Fruit fly (Drosophila melanogaster) whole organism, embryonic: ENCODE results near the gene Kyat.

Source experiments
- ATbp ChIP-seq: fragments of 200-800 bp; sonication (Bioruptor generic); optimal IDR thresholded peaks from 2 replicates; lab custom pipeline; 2017; ENCODE audit warnings: missing biosample characterization, mild to moderate bottlenecking, missing genetic modification characterization, missing genetic modification reagents
- B-H2 ChIP-seq: fragments of 200-800 bp; sonication (Bioruptor generic); optimal IDR thresholded peaks from 2 replicates; lab custom pipeline; 2018; ENCODE audit warnings: missing biosample characterization, mild to moderate bottlenecking, missing genetic modification characterization
- CG10979 ChIP-seq: fragments of 200-800 bp; sonication (Bioruptor generic); optimal IDR thresholded peaks from 2 replicates; lab custom pipeline; 2018; ENCODE audit warnings: missing biosample characterization, mild to moderate bottlenecking, missing genetic modification characterization, moderate library complexity
- CG11085 ChIP-seq: fragments of 200-800 bp; sonication (Bioruptor generic); IDR thresholded peaks from 2 replicates; pipeline ENCODE4 v1.3.6; 2022; ENCODE audit warnings: missing biosample characterization, missing genetic modification characterization
- CG11504 ChIP-seq: fragments of 200-800 bp; sonication (Bioruptor generic); optimal IDR thresholded peaks from 3 replicates; lab custom pipeline; 2019; ENCODE audit warnings: missing biosample characterization, mild to moderate bottlenecking, missing genetic modification characterization, moderate library complexity
- CG12219 ChIP-seq: fragments of 200-800 bp; sonication (Bioruptor generic); optimal IDR thresholded peaks from 3 replicates; lab custom pipeline; 2018; ENCODE audit warnings: missing biosample characterization, mild to moderate bottlenecking, missing genetic modification characterization
- CG12391 ChIP-seq: fragments of 200-800 bp; sonication (Bioruptor generic); optimal IDR thresholded peaks from 3 replicates; lab custom pipeline; 2018; ENCODE audit warnings: missing biosample characterization, mild to moderate bottlenecking, missing genetic modification characterization, moderate library complexity
- CG12659 ChIP-seq: fragments of 200-800 bp; sonication (Bioruptor generic); optimal IDR thresholded peaks from 3 replicates; lab custom pipeline; 2017; ENCODE audit warnings: mild to moderate bottlenecking, missing biosample characterization, missing genetic modification reagents, missing genetic modification characterization
- CG16863 ChIP-seq: fragments of 200-800 bp; sonication (Bioruptor generic); optimal IDR thresholded peaks from 3 replicates; lab custom pipeline; 2016; ENCODE audit warnings: missing biosample characterization, missing genetic modification characterization
- CG18619 ChIP-seq: fragments of 200-800 bp; sonication (Bioruptor generic); optimal IDR thresholded peaks from 3 replicates; lab custom pipeline; 2017; ENCODE audit warnings: missing biosample characterization, mild to moderate bottlenecking, missing genetic modification characterization
- CG2875 ChIP-seq: fragments of 200-800 bp; sonication (Bioruptor generic); optimal IDR thresholded peaks from 2 replicates; lab custom pipeline; 2017; ENCODE audit warnings: missing biosample characterization, mild to moderate bottlenecking, missing genetic modification characterization, missing genetic modification reagents
- CG34422 ChIP-seq: fragments of 200-800 bp; sonication (Bioruptor generic); IDR thresholded peaks from 3 replicates; pipeline ENCODE4 v1.3.6; 2022; ENCODE audit warnings: missing biosample characterization, missing genetic modification characterization
- CG3847 ChIP-seq: fragments of 200-800 bp; sonication (Bioruptor generic); IDR thresholded peaks from 2 replicates; pipeline ENCODE4 v1.3.6; 2022; ENCODE audit warnings: missing biosample characterization, missing genetic modification characterization
- CG42726 ChIP-seq: fragments of 200-800 bp; sonication (Bioruptor generic); IDR thresholded peaks from 2 replicates; pipeline ENCODE4 v1.3.6; 2022; ENCODE audit warnings: missing biosample characterization, missing genetic modification characterization; ENCODE audit not compliant: partially characterized antibody
- CG4328 ChIP-seq: fragments of 200-800 bp; sonication (Bioruptor generic); optimal IDR thresholded peaks from 3 replicates; lab custom pipeline; 2017; ENCODE audit warnings: missing biosample characterization, missing genetic modification reagents, missing genetic modification characterization
- CG6254 ChIP-seq: fragments of 200-800 bp; sonication (Bioruptor generic); optimal IDR thresholded peaks from 3 replicates; lab custom pipeline; 2017; ENCODE audit warnings: mild to moderate bottlenecking, missing biosample characterization, missing genetic modification reagents, missing genetic modification characterization
- CG7271 ChIP-seq: fragments of 200-800 bp; sonication (Bioruptor generic); optimal IDR thresholded peaks from 2 replicates; lab custom pipeline; 2018; ENCODE audit warnings: missing biosample characterization, mild to moderate bottlenecking, missing genetic modification characterization, moderate library complexity
- CG7963 ChIP-seq: fragments of 200-800 bp; sonication (Bioruptor generic); IDR thresholded peaks from 3 replicates; pipeline ENCODE4 v1.3.6; 2022; ENCODE audit warnings: missing biosample characterization, missing genetic modification characterization; ENCODE audit not compliant: partially characterized antibody
- CG8388 ChIP-seq: fragments of 200-800 bp; sonication (Bioruptor generic); optimal IDR thresholded peaks from 2 replicates; lab custom pipeline; 2019; ENCODE audit warnings: missing biosample characterization, mild to moderate bottlenecking, missing genetic modification characterization, moderate library complexity
- CG9727 ChIP-seq: fragments of 200-800 bp; sonication (Bioruptor generic); optimal IDR thresholded peaks from 3 replicates; lab custom pipeline; 2017; ENCODE audit warnings: missing biosample characterization, mild to moderate bottlenecking, missing genetic modification characterization
- CoRest ChIP-seq: fragments of 200-800 bp; sonication (Bioruptor generic); optimal IDR thresholded peaks from 3 replicates; lab custom pipeline; 2018; ENCODE audit warnings: missing biosample characterization, mild to moderate bottlenecking, missing genetic modification characterization, moderate library complexity
- Dad ChIP-seq: fragments of 200-800 bp; sonication (Bioruptor generic); optimal IDR thresholded peaks from 3 replicates; lab custom pipeline; 2016; ENCODE audit warnings: missing biosample characterization, missing genetic modification characterization
- Dp ChIP-seq: fragments of 200-800 bp; sonication (Bioruptor generic); optimal IDR thresholded peaks from 2 replicates; lab custom pipeline; 2018; ENCODE audit warnings: missing biosample characterization, mild to moderate bottlenecking, missing genetic modification characterization, moderate library complexity
- Fer3 ChIP-seq: fragments of 200-800 bp; sonication (Bioruptor generic); optimal IDR thresholded peaks from 2 replicates; lab custom pipeline; 2018; ENCODE audit warnings: missing biosample characterization, mild to moderate bottlenecking, missing genetic modification characterization, moderate library complexity
- Gug ChIP-seq: fragments of 200-800 bp; sonication (Bioruptor generic); IDR thresholded peaks from 4 replicates; pipeline ENCODE4 v1.3.6; 2022; ENCODE audit warnings: missing biosample characterization, missing genetic modification characterization
- HLH4C ChIP-seq: fragments of 200-800 bp; sonication (Bioruptor generic); IDR thresholded peaks from 3 replicates; pipeline ENCODE4 v1.3.6; 2022; ENCODE audit warnings: missing biosample characterization, missing genetic modification characterization; ENCODE audit not compliant: partially characterized antibody
- Max ChIP-seq: fragments of 200-800 bp; sonication (Bioruptor generic); optimal IDR thresholded peaks from 2 replicates; lab custom pipeline; 2016; ENCODE audit warnings: missing biosample characterization, mild to moderate bottlenecking, missing genetic modification characterization
- Mrtf ChIP-seq: fragments of 200-800 bp; sonication (Bioruptor generic); IDR thresholded peaks from 3 replicates; pipeline ENCODE4 v1.3.6; 2022; ENCODE audit warnings: missing biosample characterization, missing genetic modification characterization
- NfI ChIP-seq: fragments of 200-800 bp; sonication (Bioruptor generic); optimal IDR thresholded peaks from 3 replicates; lab custom pipeline; 2018; ENCODE audit warnings: missing biosample characterization, mild to moderate bottlenecking, missing genetic modification characterization, moderate library complexity
- Pdp1 ChIP-seq, 2 experiments: fragments of 200-800 bp; sonication (Bioruptor generic); optimal IDR thresholded peaks; 3 replicates each; lab custom pipeline; 2016; ENCODE audit warnings: missing biosample characterization in 2 of 2, missing genetic modification characterization in 2 of 2, mild to moderate bottlenecking in 1 of 2, moderate library complexity in 1 of 2
- Rfx ChIP-seq: fragments of 200-800 bp; sonication (Bioruptor generic); IDR thresholded peaks from 2 replicates; pipeline ENCODE4 v1.3.6; 2022; ENCODE audit warnings: missing biosample characterization, missing genetic modification characterization
- Sox102F ChIP-seq: fragments of 200-800 bp; sonication (Bioruptor generic); optimal IDR thresholded peaks from 2 replicates; lab custom pipeline; 2018; ENCODE audit warnings: missing biosample characterization, mild to moderate bottlenecking, missing genetic modification characterization, moderate library complexity
- Sry-δ ChIP-seq: fragments of 200-800 bp; sonication (Bioruptor generic); optimal IDR thresholded peaks from 2 replicates; lab custom pipeline; 2016; ENCODE audit warnings: missing biosample characterization, missing genetic modification characterization
- bowl ChIP-seq: fragments of 200-800 bp; sonication (Bioruptor generic); IDR thresholded peaks from 2 replicates; pipeline ENCODE4 v1.3.6; 2022; ENCODE audit warnings: missing biosample characterization, missing genetic modification characterization
- bsh ChIP-seq, 2 experiments: fragments of 200-800 bp; sonication (Bioruptor generic); optimal IDR thresholded peaks; 2 replicates each; lab custom pipeline; 2017 to 2018; ENCODE audit warnings: mild to moderate bottlenecking in 2 of 2, missing biosample characterization in 2 of 2, missing genetic modification characterization in 2 of 2, moderate library complexity in 1 of 2
- dati ChIP-seq: fragments of 200-800 bp; sonication (Bioruptor generic); IDR thresholded peaks from 2 replicates; pipeline ENCODE4 v1.3.6; 2022; ENCODE audit warnings: missing biosample characterization, missing genetic modification characterization
- esg ChIP-seq: fragments of 200-800 bp; sonication (Bioruptor generic); conservative IDR thresholded peaks from 2 replicates; pipeline ENCODE4 v1.3.6; 2022; ENCODE audit warnings: missing biosample characterization, missing genetic modification characterization
- ewg ChIP-seq: fragments of 200-800 bp; sonication (Bioruptor generic); optimal IDR thresholded peaks from 3 replicates; lab custom pipeline; 2017; ENCODE audit warnings: mild to moderate bottlenecking, missing biosample characterization, missing genetic modification reagents, missing genetic modification characterization
- fd64A ChIP-seq: fragments of 200-800 bp; sonication (Bioruptor generic); optimal IDR thresholded peaks from 3 replicates; lab custom pipeline; 2018; ENCODE audit warnings: missing biosample characterization, mild to moderate bottlenecking, missing genetic modification characterization
- hb ChIP-seq: fragments of 200-800 bp; sonication (Bioruptor generic); IDR thresholded peaks from 3 replicates; pipeline ENCODE4 v1.3.6; 2022; ENCODE audit warnings: missing biosample characterization, missing genetic modification characterization; ENCODE audit not compliant: partially characterized antibody
- hkb ChIP-seq, 2 experiments: fragments of 200-800 bp in 1 of 2; fragments of >200 bp in 1 of 2; sonication (Bioruptor generic) in 1 of 2; IDR thresholded peaks in 1 of 2; optimal IDR thresholded peaks in 1 of 2; 2 replicates each; pipeline versions ENCODE4 v1.3.6 to Lab custom; 2017 to 2022; ENCODE audit warnings: missing biosample characterization in 1 of 2, missing genetic modification characterization in 1 of 2
- nmo ChIP-seq: fragments of 200-800 bp; sonication (Bioruptor generic); optimal IDR thresholded peaks from 2 replicates; lab custom pipeline; 2018; ENCODE audit warnings: missing biosample characterization, mild to moderate bottlenecking, missing genetic modification characterization, moderate library complexity
- prd ChIP-seq, 3 experiments: fragments of >200 bp in 2 of 3; fragments of 200-800 bp in 1 of 3; sonication (Bioruptor generic) in 1 of 3; optimal IDR thresholded peaks in 2 of 3; IDR thresholded peaks in 1 of 3; 2 replicates in 2 of 3; 3 replicates in 1 of 3; pipeline versions ENCODE4 v1.3.6 to Lab custom; 2017 to 2022; ENCODE audit warnings: missing biosample characterization in 1 of 3, missing genetic modification characterization in 1 of 3
- pum ChIP-seq: fragments of 200-800 bp; sonication (Bioruptor generic); optimal IDR thresholded peaks from 2 replicates; lab custom pipeline; 2016; ENCODE audit warnings: missing biosample characterization, missing genetic modification characterization
- sc ChIP-seq, 3 experiments: fragments of >200 bp in 2 of 3; fragments of 200-800 bp in 1 of 3; sonication (Bioruptor generic) in 1 of 3; optimal IDR thresholded peaks; 2 replicates in 2 of 3; 3 replicates in 1 of 3; lab custom pipeline; 2017; ENCODE audit warnings: mild to moderate bottlenecking in 1 of 3, missing biosample characterization in 1 of 3, missing genetic modification characterization in 1 of 3, missing genetic modification reagents in 1 of 3
- sd ChIP-seq: fragments of 200-800 bp; sonication (Bioruptor generic); optimal IDR thresholded peaks from 3 replicates; lab custom pipeline; 2018; ENCODE audit warnings: missing biosample characterization, mild to moderate bottlenecking, missing genetic modification characterization, moderate library complexity
- slou ChIP-seq: fragments of 200-800 bp; sonication (Bioruptor generic); optimal IDR thresholded peaks from 3 replicates; lab custom pipeline; 2016; ENCODE audit warnings: missing biosample characterization, missing genetic modification characterization
- twi ChIP-seq: fragments of 200-800 bp; optimal IDR thresholded peaks from 2 replicates; lab custom pipeline; 2019; ENCODE audit warnings: missing biosample characterization, mild to moderate bottlenecking, missing genetic modification characterization, moderate library complexity

Gene Kyat

dm6 chr3R:11809620-11810019 lies 12.7 kb downstream of the Kyat start (continued):
- TF ChIP-seq CG42726 (GFP tag; lab: Robert Waterston, UW) (no peak), Fer3 (tag; lab: Kevin White, UChicago) (peak; percentile 66), dati (GFP tag; lab: Robert Waterston, UW) (no peak), CG7271 (peak; percentile 47), nmo (GFP tag; lab: Kevin White, UChicago) (peak; percentile 21), sd (peak; percentile 44), NfI (GFP tag; lab: Kevin White, UChicago) (peak; percentile 62), CG11085 (GFP tag; lab: Robert Waterston, UW) (no peak), Dp (GFP tag; lab: Kevin White, UChicago) (no peak), CG16863 (no peak), pum (no peak), prd (optimal IDR thresholded peaks at IDR 0.05; lab: Kevin White, UChicago) (no peak), prd (GFP tag; IDR thresholded peaks at IDR 0.05; lab: Robert Waterston, UW) (no peak), sc (optimal IDR thresholded peaks at IDR 0.05; lab: Kevin White, UChicago) (no peak), sc (GFP tag; optimal IDR thresholded peaks at IDR 0.05; lab: Kevin White, UChicago) (peak; percentile 32), hkb (optimal IDR thresholded peaks at IDR 0.05; lab: Kevin White, UChicago) (no peak), hkb (GFP tag; IDR thresholded peaks at IDR 0.05; lab: Robert Waterston, UW) (no peak), CoRest (tag; lab: Kevin White, UChicago) (peak; percentile 38), Rfx (GFP tag; lab: Robert Waterston, UW) (peak; percentile 21; the same call in 1 of the 2 replicates), CG34422 (GFP tag; lab: Robert Waterston, UW) (no peak), bsh (GFP tag; optimal IDR thresholded peaks at IDR 0.05; lab: Kevin White, UChicago) (peak in 1 of 2 experiments; percentile 64), slou (GFP tag; lab: Kevin White, UChicago) (no peak), ATbp (GFP tag; lab: Kevin White, UChicago) (peak; percentile 55), Max (GFP tag; lab: Kevin White, UChicago) (no peak), CG2875 (GFP tag; lab: Kevin White, UChicago) (peak; percentile 52), twi (no peak), Gug (GFP tag; lab: Robert Waterston, UW) (no peak), fd64A (GFP tag; lab: Kevin White, UChicago) (peak; percentile 65), ewg (GFP tag; lab: Kevin White, UChicago) (no peak), hb (GFP tag; lab: Robert Waterston, UW) (no peak), CG7963 (GFP tag; lab: Robert Waterston, UW) (no peak), CG4328 (GFP tag; lab: Kevin White, UChicago) (no peak), CG12391 (tag; lab: Kevin White, UChicago) (peak; percentile 14), Dad (GFP tag; lab: Kevin White, UChicago) (no peak), Sry-δ (GFP tag; lab: Kevin White, UChicago) (no peak), esg (GFP tag; lab: Robert Waterston, UW) (no peak), CG9727 (no peak), bowl (0 out of 2 replicates have a peak, but pooled peaks have one; percentile 8), CG18619 (GFP tag; lab: Kevin White, UChicago) (no peak), CG10979 (tag; lab: Kevin White, UChicago) (peak; percentile 53), CG6254 (peak; percentile 86), CG11504 (peak; percentile 49), B-H2 (peak; percentile 68), HLH4C (GFP tag; lab: Robert Waterston, UW) (no peak), CG3847 (GFP tag; lab: Robert Waterston, UW) (no peak), Mrtf (no peak), Sox102F (GFP tag; lab: Kevin White, UChicago) (peak; percentile 41), CG8388 (GFP tag; lab: Kevin White, UChicago) (peak; percentile 63), CG12659 (GFP tag; lab: Kevin White, UChicago) (peak; percentile 22), CG12219 (peak; percentile 57), Pdp1 (GFP tag; optimal IDR thresholded peaks at IDR 0.05; lab: Kevin White, UChicago) (no peak)
